Worm (Caenorhabditis elegans): ENCODE data around the gene C27H5.2.

C27H5.2 gene

DNA sequence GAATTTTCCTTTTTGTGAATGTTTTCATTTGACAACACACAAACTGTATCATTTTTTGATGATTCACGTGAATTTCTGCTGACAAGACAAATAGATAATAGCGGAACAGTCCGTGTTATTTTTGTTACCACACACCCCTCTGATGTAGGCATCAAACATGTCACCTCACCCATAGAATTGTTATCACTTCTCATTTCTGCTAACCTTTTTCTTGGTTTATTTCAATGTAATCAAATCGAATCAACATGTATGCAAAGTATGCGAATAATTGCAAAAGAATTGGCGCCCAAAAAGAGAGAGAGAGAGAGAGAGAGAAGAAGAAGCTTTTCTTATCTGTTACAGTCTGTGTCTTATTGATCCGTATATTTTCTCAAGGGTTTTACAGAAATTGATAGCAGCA, 2.0 kb downstream of the C27H5.2 start:
- no peak for TF ChIP-seq unc-39 (tag; optimal IDR thresholded peaks at IDR 0.05)
- no peak for TF ChIP-seq ceh-39 (tag; optimal IDR thresholded peaks at IDR 0.05)
- no peak for TF ChIP-seq cnd-1 (tag; optimal IDR thresholded peaks at IDR 0.05)
- no peak for TF ChIP-seq unc-120 (tag; optimal IDR thresholded peaks at IDR 0.05; ENCODE audit: poor library complexity, severe bottlenecking)
- no peak for TF ChIP-seq mab-5 (tag; optimal IDR thresholded peaks at IDR 0.05)
- TF ChIP-seq lin-32 (GFP tag; optimal IDR thresholded peaks at IDR 0.05) = no peak
- no peak for TF ChIP-seq ces-1 (GFP tag; optimal IDR thresholded peaks at IDR 0.05)
- no peak for TF ChIP-seq drap-1 (GFP tag; optimal IDR thresholded peaks at IDR 0.05)
- TF ChIP-seq nhr-12 (tag; optimal IDR thresholded peaks at IDR 0.05) = no peak
- no peak for TF ChIP-seq bed-3 (GFP tag; optimal IDR thresholded peaks at IDR 0.05)
- TF ChIP-seq nhr-2 (tag; optimal IDR thresholded peaks at IDR 0.05) = no peak
- TF ChIP-seq blmp-1 (tag; optimal IDR thresholded peaks at IDR 0.05) = no peak
- TF ChIP-seq unc-62 (GFP tag; optimal IDR thresholded peaks at IDR 0.05) = no peak
- TF ChIP-seq tbx-8 (GFP tag; optimal IDR thresholded peaks at IDR 0.05) = no peak
- TF ChIP-seq ham-2 (GFP tag; optimal IDR thresholded peaks at IDR 0.05) = no peak
- no peak for TF ChIP-seq pha-4 (tag; optimal IDR thresholded peaks at IDR 0.05)
- TF ChIP-seq ceh-43 (GFP tag; optimal IDR thresholded peaks at IDR 0.05) = no peak
- TF ChIP-seq nhr-237 (tag; optimal IDR thresholded peaks at IDR 0.05) = no peak
- no peak for TF ChIP-seq nhr-28 (tag; optimal IDR thresholded peaks at IDR 0.05)

DNA sequence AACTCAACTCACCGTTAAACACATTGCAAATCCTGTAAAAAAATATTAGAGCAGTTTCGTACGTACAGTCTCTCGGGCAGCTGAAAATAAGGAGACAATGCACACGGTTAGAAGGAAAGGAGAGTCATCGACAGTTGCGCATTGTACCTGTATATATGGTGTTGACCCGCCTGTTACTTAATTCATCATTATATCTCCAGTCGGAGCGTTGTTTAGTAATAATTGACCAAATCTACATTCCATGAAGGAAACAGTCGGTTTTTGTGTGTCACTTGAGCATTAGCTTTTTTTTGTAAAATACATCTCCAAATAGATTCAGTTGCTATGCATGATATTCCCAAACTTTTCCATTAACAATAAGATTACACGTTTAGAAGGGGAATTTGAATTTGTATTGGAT, 6.1 kb downstream of the C27H5.2 start, which contains the start of gene C27H5.12:
Gene C27H5.12 (minus strand): TSS at position 101 of the 400 bp plus-strand sequence.
- TF ChIP-seq mab-5 (tag; optimal IDR thresholded peaks at IDR 0.05) = no peak
- no peak for TF ChIP-seq elt-3 (tag; optimal IDR thresholded peaks at IDR 0.05)
- no peak for TF ChIP-seq drap-1 (GFP tag; optimal IDR thresholded peaks at IDR 0.05)
- TF ChIP-seq zip-8 (tag; optimal IDR thresholded peaks at IDR 0.05) = no peak
- TF ChIP-seq nhr-237 (tag; optimal IDR thresholded peaks at IDR 0.05) = no peak
- TF ChIP-seq tbx-8 (GFP tag; optimal IDR thresholded peaks at IDR 0.05) = no peak
- no peak for TF ChIP-seq mep-1 (tag; optimal IDR thresholded peaks at IDR 0.05)
- TF ChIP-seq elt-1 (tag; optimal IDR thresholded peaks at IDR 0.05; ENCODE audit: borderline replicate concordance, insufficient read depth) = no peak
- TF ChIP-seq ztf-11 (tag; optimal IDR thresholded peaks at IDR 0.05) = no peak
- TF ChIP-seq nhr-76 (tag; optimal IDR thresholded peaks at IDR 0.05) = no peak
- TF ChIP-seq snpc-4 (tag; optimal IDR thresholded peaks at IDR 0.05) = no peak
- TF ChIP-seq lin-32 (GFP tag; optimal IDR thresholded peaks at IDR 0.05) = no peak
- TF ChIP-seq ceh-39 (tag; optimal IDR thresholded peaks at IDR 0.05) = no peak
- TF ChIP-seq nhr-2 (tag; optimal IDR thresholded peaks at IDR 0.05) = no peak
- TF ChIP-seq nhr-12 (tag; optimal IDR thresholded peaks at IDR 0.05) = no peak
- no peak for TF ChIP-seq unc-62 (GFP tag; optimal IDR thresholded peaks at IDR 0.05)
- no peak for TF ChIP-seq hlh-1 (tag; optimal IDR thresholded peaks at IDR 0.05)

DNA sequence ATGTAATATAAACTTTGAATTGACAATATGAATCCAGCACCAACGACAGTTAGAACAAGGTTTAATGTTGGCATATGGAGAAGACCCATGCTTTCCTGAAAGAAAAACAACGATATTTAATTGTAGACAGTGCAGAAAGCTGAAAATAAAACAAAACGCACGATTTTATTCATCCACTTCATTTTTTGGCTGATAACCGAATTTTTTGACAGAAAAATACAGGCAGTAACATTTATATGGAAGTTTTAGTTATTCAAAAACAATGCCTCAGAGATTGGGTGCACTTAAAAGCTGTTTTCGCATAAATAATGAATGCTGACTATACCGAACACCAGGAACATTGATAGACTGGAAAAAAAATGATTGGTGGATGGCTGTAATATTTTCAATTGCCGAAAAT, 10.4 kb downstream of the C27H5.2 start, which contains the start of gene mfsd-13.2:
Gene mfsd-13.2 (minus strand): TSS at position 101 of the 400 bp plus-strand sequence.
- TF ChIP-seq cnd-1 (tag; optimal IDR thresholded peaks at IDR 0.05) (no peak), elt-1 (tag; optimal IDR thresholded peaks at IDR 0.05; ENCODE audit: borderline replicate concordance, insufficient read depth) (no peak), ceh-43 (GFP tag; optimal IDR thresholded peaks at IDR 0.05) (no peak), unc-120 (tag; optimal IDR thresholded peaks at IDR 0.05; ENCODE audit: poor library complexity, severe bottlenecking) (no peak), elt-3 (tag; optimal IDR thresholded peaks at IDR 0.05) (no peak), snpc-4 (tag; optimal IDR thresholded peaks at IDR 0.05) (no peak), nhr-28 (tag; optimal IDR thresholded peaks at IDR 0.05) (no peak), unc-62 (GFP tag; optimal IDR thresholded peaks at IDR 0.05) (no peak), nhr-12 (tag; optimal IDR thresholded peaks at IDR 0.05) (no peak), sptf-1 (tag; optimal IDR thresholded peaks at IDR 0.05) (no peak), tbx-8 (GFP tag; optimal IDR thresholded peaks at IDR 0.05) (no peak), ztf-11 (tag; optimal IDR thresholded peaks at IDR 0.05) (no peak), mab-5 (tag; optimal IDR thresholded peaks at IDR 0.05) (no peak), M03D4.4 (tag; optimal IDR thresholded peaks at IDR 0.05) (no peak), nhr-2 (tag; optimal IDR thresholded peaks at IDR 0.05) (no peak), mls-2 (tag; optimal IDR thresholded peaks at IDR 0.05) (no peak)

DNA sequence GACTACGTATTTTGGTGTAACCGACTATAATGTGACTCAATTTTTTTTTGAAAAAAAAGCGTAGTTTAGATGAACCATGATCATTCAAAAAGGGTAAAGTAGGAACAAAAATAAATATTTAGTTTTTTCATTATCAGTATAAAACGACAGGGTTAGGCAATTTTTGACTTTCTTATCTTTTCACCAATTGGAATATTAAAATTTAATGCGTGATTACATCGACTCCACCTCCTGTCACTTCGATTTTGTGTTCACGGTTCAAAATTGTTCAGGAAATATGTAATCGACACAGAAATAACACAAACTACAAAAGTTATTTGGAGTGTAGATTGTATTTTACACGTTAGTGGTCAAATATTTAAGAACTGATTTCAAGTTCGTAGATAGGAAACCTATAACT, 11.4 kb downstream of the C27H5.2 start:
- TF ChIP-seq unc-62 (GFP tag; optimal IDR thresholded peaks at IDR 0.05) = no peak
- TF ChIP-seq lin-32 (GFP tag; optimal IDR thresholded peaks at IDR 0.05) = no peak
- TF ChIP-seq ceh-83 (GFP tag; optimal IDR thresholded peaks at IDR 0.05) = no peak
- TF ChIP-seq blmp-1 (tag; optimal IDR thresholded peaks at IDR 0.05) = no peak
- no peak for TF ChIP-seq ztf-11 (tag; optimal IDR thresholded peaks at IDR 0.05)
- no peak for TF ChIP-seq flh-1 (GFP tag; optimal IDR thresholded peaks at IDR 0.05)
- no peak for TF ChIP-seq sem-2 (GFP tag; optimal IDR thresholded peaks at IDR 0.05)
- TF ChIP-seq nhr-237 (tag; optimal IDR thresholded peaks at IDR 0.05) = no peak
